Fruit fly (Drosophila melanogaster) whole organism, embryonic: ENCODE data around the gene CG17187.

ENCODE experiments used
- CG14050 ChIP-seq: fragments of 200-800 bp; sonication (Bioruptor generic); IDR thresholded peaks from 3 replicates; pipeline ENCODE4 v1.3.6; 2022; ENCODE audit warnings: missing biosample characterization, missing genetic modification characterization
- CG15601 ChIP-seq: fragments of 200-800 bp; sonication (Bioruptor generic); optimal IDR thresholded peaks from 3 replicates; lab custom pipeline; 2019; ENCODE audit warnings: missing biosample characterization, mild to moderate bottlenecking, missing genetic modification characterization, moderate library complexity
- D19A ChIP-seq: fragments of 200-800 bp; optimal IDR thresholded peaks from 3 replicates; lab custom pipeline; 2019; ENCODE audit warnings: missing biosample characterization, mild to moderate bottlenecking, missing genetic modification characterization, moderate library complexity
- Gug ChIP-seq: fragments of 200-800 bp; sonication (Bioruptor generic); IDR thresholded peaks from 4 replicates; pipeline ENCODE4 v1.3.6; 2022; ENCODE audit warnings: missing biosample characterization, missing genetic modification characterization
- Xrp1 ChIP-seq: fragments of 200-800 bp; sonication (Bioruptor generic); IDR thresholded peaks from 2 replicates; pipeline ENCODE4 v1.3.6; 2022; ENCODE audit warnings: missing biosample characterization, missing genetic modification characterization
- ara ChIP-seq: fragments of 200-800 bp; sonication (Bioruptor generic); IDR thresholded peaks from 2 replicates; pipeline ENCODE4 v1.3.6; 2022; ENCODE audit warnings: missing biosample characterization, missing genetic modification characterization
- lmd ChIP-seq: fragments of 200-800 bp; sonication (Bioruptor generic); IDR thresholded peaks from 2 replicates; pipeline ENCODE4 v1.3.6; 2022; ENCODE audit warnings: missing biosample characterization, missing genetic modification characterization
- p53 ChIP-seq: fragments of 200-800 bp; sonication (Bioruptor generic); optimal IDR thresholded peaks from 2 replicates; lab custom pipeline; 2016; ENCODE audit warnings: missing biosample characterization, missing genetic modification characterization
- psq ChIP-seq: fragments of 200-800 bp; sonication (Bioruptor generic); optimal IDR thresholded peaks from 2 replicates; lab custom pipeline; 2017; ENCODE audit warnings: missing biosample characterization, missing genetic modification characterization

- TF ChIP-seq Gug (no peak), ara (GFP tag; lab: Robert Waterston, UW) (no peak), CG14050 (GFP tag; lab: Robert Waterston, UW) (no peak), Xrp1 (GFP tag; lab: Robert Waterston, UW) (no peak), lmd (GFP tag; lab: Robert Waterston, UW) (no peak), D19A (tag; lab: Kevin White, UChicago) (no peak), psq (GFP tag; lab: Kevin White, UChicago) (no peak), p53 (GFP tag; lab: Kevin White, UChicago) (no peak), CG15601 (tag; lab: Kevin White, UChicago) (no peak)
Measured at dm6 chr3R:11222587-11222986, 9.1 kb downstream of the CG17187 start.
